Worm (Caenorhabditis elegans) whole organism, L4/young adult: ENCODE data around the gene T23F6.3.

ENCODE experiments used
- W03F9.2 ChIP-seq: fragments of 150-350 bp; optimal IDR thresholded peaks from 2 replicates; lab custom pipeline; 2014; ENCODE audit warnings: missing biosample characterization, missing genetic modification characterization
- dao-5 ChIP-seq: sonication (generic microtip); optimal IDR thresholded peaks from 2 replicates; lab custom pipeline; 2016; ENCODE audit warnings: missing genotype, missing genetic modification characterization, moderate library complexity, missing compliant biosample characterization
- him-1 ChIP-seq: sonication (generic microtip); optimal IDR thresholded peaks from 2 replicates; lab custom pipeline; 2016; ENCODE audit warnings: missing genotype, missing genetic modification reagents, missing genetic modification characterization, missing compliant biosample characterization

The T23F6.3 gene

ce11 chrIV:12721106-12721505, 3.5 kb downstream of the T23F6.3 start, which contains the start of gene T23F6.2:
T23F6.2 (plus strand) TSS chrIV:12721356.
- TF ChIP-seq him-1 (tag; lab: Kevin White, UChicago), result no peak
- no peak for TF ChIP-seq W03F9.2 (tag; lab: Kevin White, UChicago)
- no peak for TF ChIP-seq dao-5

- TF ChIP-seq him-1 (tag; lab: Kevin White, UChicago), result no peak
- no peak for TF ChIP-seq dao-5
- TF ChIP-seq W03F9.2 (tag; lab: Kevin White, UChicago), result no peak
Measured at ce11 chrIV:12719664-12720063, 4.9 kb downstream of the T23F6.3 start, which contains the start of gene idpp-7. idpp-7 (plus strand) TSS chrIV:12719964.

ce11 chrIV:12717531-12717930, 7.0 kb downstream of the T23F6.3 start, which contains the start of gene C27D8.1:
C27D8.1 (plus strand) TSS chrIV:12717831.
- no peak for TF ChIP-seq W03F9.2 (tag; lab: Kevin White, UChicago)
- TF ChIP-seq him-1 (tag; lab: Kevin White, UChicago), result no peak
- TF ChIP-seq dao-5, result no peak

DNA sequence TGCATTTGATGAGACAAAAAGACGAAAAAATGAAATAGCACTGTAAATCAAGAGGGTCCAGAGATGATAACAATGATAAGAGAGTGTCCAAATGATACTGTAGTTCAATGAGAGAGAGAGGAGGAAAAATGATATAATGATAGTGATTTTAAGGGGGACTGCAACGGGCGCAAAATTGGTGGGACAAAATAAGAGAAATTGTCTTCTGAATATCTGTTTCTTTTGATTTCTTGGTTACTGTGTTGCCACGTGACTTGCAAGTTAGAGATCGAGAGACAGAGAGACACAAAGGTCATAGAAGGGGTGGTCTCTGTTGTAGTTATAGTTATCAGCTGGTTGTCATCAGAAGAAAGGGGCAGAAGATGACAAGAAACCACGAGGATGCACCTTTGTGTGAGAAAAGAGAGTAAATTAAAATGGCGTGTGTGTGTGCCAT, 8.6 kb downstream of the T23F6.3 start:
- TF ChIP-seq W03F9.2 (tag; lab: Kevin White, UChicago), result no peak
- no peak for TF ChIP-seq him-1 (tag; lab: Kevin White, UChicago)

DNA sequence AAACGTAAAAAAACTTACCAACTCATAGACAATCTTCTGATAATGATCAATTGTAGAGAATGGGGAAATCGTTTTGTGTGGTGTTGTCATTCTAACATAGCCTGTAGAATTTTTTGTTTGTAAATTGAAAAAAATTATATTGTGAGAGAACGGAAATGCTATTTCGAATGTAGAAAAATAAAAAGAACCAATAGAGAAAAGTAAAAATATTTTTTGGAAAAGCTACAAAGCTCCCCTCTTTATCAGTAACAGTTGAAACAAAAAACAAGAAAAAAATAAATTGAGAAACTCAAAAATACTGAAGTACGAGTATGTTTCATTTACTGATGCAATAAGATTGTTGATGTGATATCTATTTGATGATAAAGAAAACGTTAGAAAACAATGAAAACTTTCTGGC, 12.9 kb downstream of the T23F6.3 start, which contains the start of gene C27D8.3:
TSS of gene C27D8.3 (minus strand) at position 101 of the 400 bp plus-strand sequence.
- TF ChIP-seq dao-5 (no peak), W03F9.2 (tag; lab: Kevin White, UChicago) (no peak), him-1 (tag; lab: Kevin White, UChicago) (no peak)

ce11 chrIV:12710996-12711395, 13.6 kb downstream of the T23F6.3 start, which contains the start of gene C27D8.2:
C27D8.2 (plus strand) TSS chrIV:12711217.
- TF ChIP-seq W03F9.2 (tag; lab: Kevin White, UChicago), result no peak
- TF ChIP-seq him-1 (tag; lab: Kevin White, UChicago), result no peak
- no peak for TF ChIP-seq dao-5

- TF ChIP-seq dao-5, result no peak
- TF ChIP-seq W03F9.2 (tag; lab: Kevin White, UChicago), result no peak
- TF ChIP-seq him-1 (tag; lab: Kevin White, UChicago), result no peak
Measured at ce11 chrIV:12703811-12704210, 20.7 kb downstream of the T23F6.3 start, which contains the start of gene C27D8.4. C27D8.4 (plus strand) TSS chrIV:12704111.

ce11 chrIV:12700944-12701343, 23.6 kb downstream of the T23F6.3 start:
- TF ChIP-seq W03F9.2 (tag; lab: Kevin White, UChicago) (no peak), him-1 (tag; lab: Kevin White, UChicago) (no peak)

ce11 chrIV:12700204-12700603, 24.4 kb downstream of the T23F6.3 start:
- TF ChIP-seq W03F9.2 (tag; lab: Kevin White, UChicago) (no peak), him-1 (tag; lab: Kevin White, UChicago) (no peak), dao-5 (no peak)

DNA sequence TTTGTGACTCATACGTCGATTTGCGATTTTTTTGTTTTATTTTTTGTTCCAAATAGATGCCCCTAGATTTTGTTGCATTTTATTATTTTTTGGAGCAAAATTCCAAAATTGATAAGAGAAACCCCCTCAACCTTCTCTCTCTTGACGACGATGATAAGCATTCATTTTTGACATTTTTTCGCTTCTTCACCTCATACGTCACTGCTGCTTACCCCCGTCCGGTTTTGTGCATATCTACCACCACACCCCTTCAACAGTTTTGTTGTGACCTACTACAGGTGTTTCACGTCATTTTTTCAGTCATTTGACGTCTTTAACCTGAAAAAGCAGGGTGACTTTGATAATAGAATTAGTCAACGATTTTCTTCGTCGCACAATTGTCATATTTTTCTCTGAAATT, 25.7 kb downstream of the T23F6.3 start:
- TF ChIP-seq him-1 (tag; lab: Kevin White, UChicago), result no peak
- TF ChIP-seq W03F9.2 (tag; lab: Kevin White, UChicago), result no peak
- TF ChIP-seq dao-5, result no peak

ce11 chrIV:12689709-12690142, 34.8 kb downstream of the T23F6.3 start:
- no peak for TF ChIP-seq him-1 (tag; lab: Kevin White, UChicago)
- TF ChIP-seq W03F9.2 (tag; lab: Kevin White, UChicago), result no peak
- TF ChIP-seq dao-5, result no peak

DNA sequence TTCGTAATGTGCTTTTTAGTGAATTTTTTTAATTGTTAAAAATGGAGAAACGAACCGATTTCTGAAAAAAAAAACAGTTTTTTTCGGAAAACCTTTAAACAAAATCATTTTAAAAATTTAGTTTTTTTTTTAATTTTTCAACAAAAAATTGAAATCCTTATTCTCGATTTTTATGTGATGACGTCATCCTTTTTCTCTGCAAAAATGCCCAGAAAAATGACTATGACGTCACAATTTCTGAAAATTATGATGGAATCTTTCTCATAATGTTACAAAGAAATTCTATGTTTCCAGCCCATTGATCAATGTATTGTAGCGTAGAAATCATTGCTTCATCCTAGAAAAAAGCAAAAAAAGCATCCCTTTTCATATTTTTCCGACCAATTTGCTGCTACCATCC, 35.3 kb downstream of the T23F6.3 start:
- TF ChIP-seq him-1 (tag; lab: Kevin White, UChicago), result no peak
- TF ChIP-seq dao-5, result no peak
- no peak for TF ChIP-seq W03F9.2 (tag; lab: Kevin White, UChicago)

ce11 chrIV:12688370-12688769, 36.2 kb downstream of the T23F6.3 start, which contains the start of gene T23B5.3:
T23B5.3 (plus strand) TSS chrIV:12688670.
- TF ChIP-seq him-1 (tag; lab: Kevin White, UChicago), result no peak
- TF ChIP-seq W03F9.2 (tag; lab: Kevin White, UChicago), result no peak
- no peak for TF ChIP-seq dao-5

DNA sequence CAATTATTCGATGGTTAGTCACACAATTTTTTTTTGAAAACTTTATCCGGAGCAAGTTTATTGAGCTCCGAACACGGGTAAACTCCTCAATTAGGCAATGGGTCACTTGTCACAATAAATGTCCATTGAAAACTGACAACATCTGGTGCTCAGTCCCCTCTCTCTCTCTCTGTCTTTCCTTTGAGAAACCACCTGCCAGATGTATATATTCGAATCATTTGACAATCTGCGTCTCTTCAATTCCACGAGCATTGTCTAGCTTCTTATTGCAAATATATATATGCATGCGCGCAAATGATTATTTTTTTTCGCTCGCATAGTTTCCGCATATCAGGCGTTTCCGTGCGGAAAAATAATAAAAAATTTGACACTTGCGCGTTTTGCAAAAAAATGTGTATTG, 38.7 kb downstream of the T23F6.3 start:
- TF ChIP-seq dao-5 (no peak), him-1 (tag; lab: Kevin White, UChicago) (no peak), W03F9.2 (tag; lab: Kevin White, UChicago) (no peak)
